Worm (Caenorhabditis elegans): ENCODE data around the gene C23G10.10.

Gene C23G10.10

ce11 chrIII:6251511-6251910, 37.7 kb upstream of the C23G10.10 start, which contains the start of gene amdh-1:
Gene amdh-1 (plus strand): TSS chrIII:6251811.
- no peak for TF ChIP-seq nhr-77 (tag; optimal IDR thresholded peaks at IDR 0.05)
- TF ChIP-seq elt-3 (tag; optimal IDR thresholded peaks at IDR 0.05), result no peak
- no peak for TF ChIP-seq skn-1 (tag; optimal IDR thresholded peaks at IDR 0.05)
- no peak for TF ChIP-seq nhr-237 (tag; optimal IDR thresholded peaks at IDR 0.05)
- TF ChIP-seq ceh-28 (tag; optimal IDR thresholded peaks at IDR 0.05), result no peak
- TF ChIP-seq fkh-2 (tag; optimal IDR thresholded peaks at IDR 0.05), result no peak
- no peak for TF ChIP-seq jun-1 (tag; optimal IDR thresholded peaks at IDR 0.05)
- TF ChIP-seq mml-1 (tag; optimal IDR thresholded peaks at IDR 0.05), result no peak
- TF ChIP-seq elt-1 (tag; optimal IDR thresholded peaks at IDR 0.05), result no peak
- no peak for TF ChIP-seq hmg-11 (tag; optimal IDR thresholded peaks at IDR 0.05)
- no peak for TF ChIP-seq egl-5 (tag; optimal IDR thresholded peaks at IDR 0.05)
- no peak for TF ChIP-seq nhr-67 (tag; optimal IDR thresholded peaks at IDR 0.05)
- no peak for TF ChIP-seq eor-1 (tag; optimal IDR thresholded peaks at IDR 0.05)
- no peak for TF ChIP-seq tbx-2 (tag; optimal IDR thresholded peaks at IDR 0.05)
- TF ChIP-seq lin-39 (tag; optimal IDR thresholded peaks at IDR 0.05), result no peak
- no peak for TF ChIP-seq pha-4 (tag; optimal IDR thresholded peaks at IDR 0.05)
- no peak for TF ChIP-seq unc-62 (GFP tag; optimal IDR thresholded peaks at IDR 0.05)
- no peak for TF ChIP-seq ama-1 (optimal IDR thresholded peaks at IDR 0.05)
- TF ChIP-seq aly-2 (tag; optimal IDR thresholded peaks at IDR 0.05), result no peak

DNA sequence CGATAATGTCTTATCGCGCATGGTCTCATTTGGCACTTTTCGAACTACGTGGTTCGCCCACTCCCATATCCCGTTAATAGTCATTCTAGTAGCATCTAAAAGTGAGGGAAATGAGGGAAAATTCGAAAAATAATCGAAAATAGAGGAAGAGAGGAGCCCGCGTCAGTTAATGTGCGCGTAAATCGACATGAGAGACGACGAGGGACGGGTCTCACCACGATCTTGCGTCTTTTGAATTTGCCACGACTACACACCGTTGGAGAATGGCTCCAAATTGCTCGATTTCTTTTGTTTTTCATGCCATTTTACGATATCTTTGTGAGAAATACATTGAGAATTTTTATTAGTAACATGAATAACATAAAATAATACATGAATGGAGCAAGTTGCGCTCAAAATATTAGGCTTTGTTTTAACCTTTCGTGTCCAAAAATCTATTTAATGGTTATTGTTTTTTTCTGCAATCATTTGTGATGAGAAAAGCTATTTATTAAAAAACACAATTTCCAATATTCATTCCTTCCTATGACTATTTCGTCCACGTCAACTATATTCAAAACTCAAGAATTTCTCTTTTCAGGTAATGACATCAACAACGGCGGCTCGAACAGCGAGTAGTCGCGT, 34.4 kb upstream of the C23G10.10 start, which contains the start of the genes gen-1 and stt-3:
TSS of gene gen-1 (minus strand) at position 95 of the 624 bp plus-strand sequence.
TSS of gene stt-3 (plus strand) at position 574 of the 624 bp plus-strand sequence.
- peak; percentile 80 for TF ChIP-seq R02D3.7 (tag; optimal IDR thresholded peaks at IDR 0.05)
- TF ChIP-seq lin-15B (tag; optimal IDR thresholded peaks at IDR 0.05), result peak; percentile 62
- peak; percentile 12 for TF ChIP-seq elt-2 (tag; optimal IDR thresholded peaks at IDR 0.05)
- TF ChIP-seq nhr-43 (tag; optimal IDR thresholded peaks at IDR 0.05; ENCODE audit: poor library complexity, severe bottlenecking), result no peak
- peak; percentile 69 for TF ChIP-seq lin-39 (tag; optimal IDR thresholded peaks at IDR 0.05)
- no peak for TF ChIP-seq elt-3 (tag; optimal IDR thresholded peaks at IDR 0.05)

ce11 chrIII:6245728-6246127, 31.9 kb upstream of the C23G10.10 start, which contains the start of gene bcas-2:
Gene bcas-2 (minus strand): TSS chrIII:6245828.
- TF ChIP-seq nhr-12 (tag; optimal IDR thresholded peaks at IDR 0.05) (no peak), nhr-76 (tag; optimal IDR thresholded peaks at IDR 0.05) (no peak), aly-2 (tag; optimal IDR thresholded peaks at IDR 0.05) (no peak)

ce11 chrIII:6240528-6240927, 26.7 kb upstream of the C23G10.10 start, which contains the start of gene T12A2.3:
Gene T12A2.3 (plus strand): TSS chrIII:6240828.
- TF ChIP-seq fkh-10 (GFP tag; optimal IDR thresholded peaks at IDR 0.05) (no peak), nhr-28 (tag; optimal IDR thresholded peaks at IDR 0.05) (no peak), nhr-77 (tag; optimal IDR thresholded peaks at IDR 0.05) (no peak), zag-1 (tag; optimal IDR thresholded peaks at IDR 0.05) (no peak), nhr-237 (tag; optimal IDR thresholded peaks at IDR 0.05) (no peak), nhr-12 (tag; optimal IDR thresholded peaks at IDR 0.05) (no peak), ceh-16 (tag; optimal IDR thresholded peaks at IDR 0.05) (no peak), R02D3.7 (tag; optimal IDR thresholded peaks at IDR 0.05) (no peak), nhr-76 (tag; optimal IDR thresholded peaks at IDR 0.05) (no peak), lin-39 (tag; optimal IDR thresholded peaks at IDR 0.05) (no peak), egl-5 (tag; optimal IDR thresholded peaks at IDR 0.05) (no peak), lsy-12 (tag; optimal IDR thresholded peaks at IDR 0.05) (no peak), egl-27 (tag; optimal IDR thresholded peaks at IDR 0.05) (no peak), snpc-4 (tag; optimal IDR thresholded peaks at IDR 0.05) (no peak), nhr-23 (tag; optimal IDR thresholded peaks at IDR 0.05) (no peak)

ce11 chrIII:6236649-6237048, 22.8 kb upstream of the C23G10.10 start, which contains the start of gene T12A2.21:
Gene T12A2.21 (minus strand): TSS chrIII:6236749.
- TF ChIP-seq daf-12 (tag; optimal IDR thresholded peaks at IDR 0.05) (no peak), lsy-12 (tag; optimal IDR thresholded peaks at IDR 0.05) (no peak), aly-2 (tag; optimal IDR thresholded peaks at IDR 0.05) (no peak), nhr-67 (tag; optimal IDR thresholded peaks at IDR 0.05) (no peak), fkh-10 (GFP tag; optimal IDR thresholded peaks at IDR 0.05) (no peak), ztf-11 (tag; optimal IDR thresholded peaks at IDR 0.05) (no peak), egl-5 (tag; optimal IDR thresholded peaks at IDR 0.05) (no peak), elt-3 (tag; optimal IDR thresholded peaks at IDR 0.05) (no peak), nhr-12 (tag; optimal IDR thresholded peaks at IDR 0.05) (no peak), zag-1 (tag; optimal IDR thresholded peaks at IDR 0.05) (no peak), pha-4 (tag; optimal IDR thresholded peaks at IDR 0.05) (no peak), elt-1 (tag; optimal IDR thresholded peaks at IDR 0.05) (no peak), nhr-76 (tag; optimal IDR thresholded peaks at IDR 0.05) (no peak), ama-1 (optimal IDR thresholded peaks at IDR 0.05) (no peak), nhr-25 (tag; optimal IDR thresholded peaks at IDR 0.05) (no peak), lin-15B (tag; optimal IDR thresholded peaks at IDR 0.05) (no peak), ceh-82 (tag; optimal IDR thresholded peaks at IDR 0.05) (no peak), mdl-1 (tag; optimal IDR thresholded peaks at IDR 0.05) (no peak), hmg-11 (tag; optimal IDR thresholded peaks at IDR 0.05) (no peak)

Data from whole organism, L3 larva.